Worm (Caenorhabditis elegans): ENCODE results near the gene W09C2.7.

DNA sequence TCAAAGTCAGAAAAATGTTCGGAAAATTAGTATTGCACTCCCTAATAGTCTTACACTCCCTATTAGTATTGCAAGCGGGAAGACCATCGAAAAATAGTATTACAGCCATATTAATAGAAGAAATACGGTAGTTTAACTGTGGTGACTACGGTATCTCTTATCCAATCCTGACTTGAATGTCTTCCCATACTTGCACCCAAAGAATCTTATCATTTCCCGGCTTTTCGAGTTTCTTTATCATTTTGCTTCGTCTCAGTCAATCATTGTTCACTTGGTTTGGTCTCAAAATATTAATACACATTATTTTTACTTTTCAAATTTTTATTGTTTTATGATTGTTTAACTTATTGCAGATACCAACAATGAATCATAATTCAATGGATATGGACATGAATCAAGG, 31.0 kb upstream of the W09C2.7 start, which contains the start of gene F58G6.3:
- TF ChIP-seq jun-1 (tag; optimal IDR thresholded peaks at IDR 0.05) (no peak), zip-11 (GFP tag; IDR thresholded peaks at IDR 0.05) (no peak), lin-15B (tag; optimal IDR thresholded peaks at IDR 0.05) (no peak), pha-4 (GFP tag; IDR thresholded peaks at IDR 0.05) (no peak), pha-4 (tag; optimal IDR thresholded peaks at IDR 0.05) (no peak), ceh-82 (tag; optimal IDR thresholded peaks at IDR 0.05) (no peak), snpc-4 (tag; optimal IDR thresholded peaks at IDR 0.05) (no peak), rbr-2 (tag; optimal IDR thresholded peaks at IDR 0.05) (no peak), fkh-10 (GFP tag; optimal IDR thresholded peaks at IDR 0.05) (no peak), Y48G9A.11 (GFP tag; IDR thresholded peaks at IDR 0.05) (no peak), ztf-11 (tag; optimal IDR thresholded peaks at IDR 0.05) (no peak), unc-130 (GFP tag; optimal IDR thresholded peaks at IDR 0.05) (no peak)

Measured in whole organism, L4 larva.